Worm (Caenorhabditis elegans) whole organism, late embryonic: ENCODE results near the gene Y55D5A.3.

Experiments
- ceh-2 ChIP-seq: sonication (generic microtip); optimal IDR thresholded peaks from 2 replicates; lab custom pipeline; 2016; ENCODE audit warnings: missing genotype, missing genetic modification characterization, missing compliant biosample characterization
- hlh-30 ChIP-seq: sonication (generic microtip); optimal IDR thresholded peaks from 2 replicates; lab custom pipeline; 2017; ENCODE audit warnings: antibody characterized with exemption, missing genetic modification characterization, missing compliant biosample characterization; ENCODE audit not compliant: insufficient read depth
- lim-6 ChIP-seq: sonication (generic microtip); optimal IDR thresholded peaks from 2 replicates; lab custom pipeline; 2016; ENCODE audit warnings: missing genetic modification characterization, missing compliant biosample characterization
- tbx-2 ChIP-seq: sonication (generic microtip); optimal IDR thresholded peaks from 2 replicates; lab custom pipeline; 2016; ENCODE audit warnings: missing genetic modification characterization, missing compliant biosample characterization
- ttx-3 ChIP-seq: sonication (generic microtip); optimal IDR thresholded peaks from 2 replicates; lab custom pipeline; 2016; ENCODE audit warnings: missing genetic modification reagents, missing genetic modification characterization, missing compliant biosample characterization

ce11 chrIII:2992234-2992633 lies 16.6 kb upstream of the Y55D5A.3 start:
- TF ChIP-seq lim-6 = no peak
- TF ChIP-seq ttx-3 (tag; lab: Kevin White, UChicago) = no peak
- TF ChIP-seq hlh-30 (tag; lab: Kevin White, UChicago) = no peak
- TF ChIP-seq tbx-2 (tag; lab: Kevin White, UChicago) = no peak
- TF ChIP-seq ceh-2 = no peak
